Worm (Caenorhabditis elegans) whole organism, L4 larva: ENCODE measurements around the gene gpa-1.

Experiments
- F10B5.3 ChIP-seq: sonication (generic microtip); optimal IDR thresholded peaks from 2 replicates; lab custom pipeline; 2016; ENCODE audit warnings: mild to moderate bottlenecking, missing genetic modification characterization, missing compliant biosample characterization
- F26F4.8 ChIP-seq: fragments of 200-800 bp; sonication (Bioruptor generic); conservative IDR thresholded peaks from 2 replicates; pipeline ENCODE4 v1.3.6; 2022; ENCODE audit warnings: missing genetic modification characterization, missing compliant biosample characterization
- F37D6.2 ChIP-seq: sonication (generic microtip); optimal IDR thresholded peaks from 2 replicates; lab custom pipeline; 2016; ENCODE audit warnings: mild to moderate bottlenecking, missing genetic modification characterization, missing compliant biosample characterization
- T26A8.4 ChIP-seq: fragments of 200-800 bp; sonication (Bioruptor generic); IDR thresholded peaks from 2 replicates; pipeline ENCODE4 v1.3.6; 2022; ENCODE audit warnings: missing genetic modification characterization, missing compliant biosample characterization
- ZK337.2 ChIP-seq: fragments of 200-800 bp; sonication (Bioruptor generic); IDR thresholded peaks from 2 replicates; pipeline ENCODE4 v1.3.6; 2022; ENCODE audit warnings: missing genetic modification reagents, missing genetic modification characterization, missing compliant biosample characterization
- aha-1 ChIP-seq: fragments of 150-350 bp; peaks from one replicate; lab custom pipeline; 2014; ENCODE audit warnings: missing biosample characterization, missing genetic modification characterization
- aly-2 ChIP-seq: sonication (generic microtip); optimal IDR thresholded peaks from 2 replicates; lab custom pipeline; 2018; ENCODE audit warnings: missing biosample characterization, missing genetic modification characterization
- ama-1 ChIP-seq: fragments of 150-350 bp; optimal IDR thresholded peaks from 2 replicates; lab custom pipeline; 2014; ENCODE audit warnings: inconsistent platforms, mixed read lengths
- ceh-82 ChIP-seq: sonication (generic microtip); optimal IDR thresholded peaks from 2 replicates; lab custom pipeline; 2017; ENCODE audit warnings: missing biosample characterization, missing genetic modification characterization
- daf-16 ChIP-seq, 3 experiments: sonication (generic microtip); optimal IDR thresholded peaks; 2 replicates each; lab custom pipeline; 2016 to 2017; ENCODE audit warnings: missing genetic modification characterization in 3 of 3, missing genetic modification reagents in 3 of 3, mild to moderate bottlenecking in 2 of 3, missing compliant biosample characterization in 2 of 3, missing biosample characterization in 1 of 3, moderate library complexity in 1 of 3
- dmd-6 ChIP-seq: fragments of 200-800 bp; sonication (Bioruptor generic); IDR thresholded peaks from 2 replicates; pipeline ENCODE4 v1.3.6; 2022; ENCODE audit warnings: missing genetic modification reagents, missing genetic modification characterization, missing compliant biosample characterization
- dmd-9 ChIP-seq: fragments of 200-800 bp; sonication (Bioruptor generic); IDR thresholded peaks from 2 replicates; pipeline ENCODE4 v1.3.6; 2022; ENCODE audit warnings: missing genetic modification reagents, missing genetic modification characterization, missing compliant biosample characterization
- dpl-1 ChIP-seq: fragments of 150-350 bp; optimal IDR thresholded peaks from 2 replicates; lab custom pipeline; 2014; ENCODE audit warnings: missing biosample characterization, missing genetic modification reagents, missing genetic modification characterization
- duxl-1 ChIP-seq: sonication (generic microtip); optimal IDR thresholded peaks from 2 replicates; lab custom pipeline; 2016; ENCODE audit warnings: mild to moderate bottlenecking, missing genetic modification characterization, moderate library complexity, missing compliant biosample characterization; ENCODE audit not compliant: poor library complexity
- dve-1 ChIP-seq: sonication (generic microtip); optimal IDR thresholded peaks from 2 replicates; lab custom pipeline; 2017; ENCODE audit warnings: antibody characterized with exemption, mild to moderate bottlenecking, missing genetic modification characterization, missing compliant biosample characterization; ENCODE audit not compliant: insufficient read depth
- hlh-11 ChIP-seq: fragments of 200-800 bp; sonication (Bioruptor generic); optimal IDR thresholded peaks from 2 replicates; lab custom pipeline; 2018; ENCODE audit warnings: mild to moderate bottlenecking, missing genetic modification characterization, missing compliant biosample characterization
- hlh-30 ChIP-seq: sonication (generic microtip); optimal IDR thresholded peaks from 2 replicates; lab custom pipeline; 2017; ENCODE audit warnings: antibody characterized with exemption, mild to moderate bottlenecking, missing genetic modification characterization, missing compliant biosample characterization; ENCODE audit not compliant: insufficient read depth
- lin-1 ChIP-seq: fragments of 200-800 bp; sonication (Bioruptor generic); IDR thresholded peaks from 2 replicates; pipeline ENCODE4 v1.3.6; 2022; ENCODE audit warnings: missing genetic modification reagents, missing genetic modification characterization, missing compliant biosample characterization
- lin-38 ChIP-seq: fragments of 200-800 bp; sonication (Bioruptor generic); IDR thresholded peaks from 2 replicates; pipeline ENCODE4 v1.3.6; 2022; ENCODE audit warnings: missing genetic modification reagents, missing genetic modification characterization, missing compliant biosample characterization
- lin-39 ChIP-seq: fragments of 150-350 bp; optimal IDR thresholded peaks from 2 replicates; lab custom pipeline; 2014; ENCODE audit warnings: missing biosample characterization, missing genetic modification reagents, missing genetic modification characterization
- lir-3 ChIP-seq: sonication (generic microtip); optimal IDR thresholded peaks from 2 replicates; lab custom pipeline; 2016; ENCODE audit warnings: mild to moderate bottlenecking, missing genetic modification characterization, missing compliant biosample characterization
- madf-9 ChIP-seq: fragments of 200-800 bp; sonication (Bioruptor generic); conservative IDR thresholded peaks from 2 replicates; pipeline ENCODE4 v1.3.6; 2022; ENCODE audit warnings: missing genetic modification reagents, missing genetic modification characterization, missing compliant biosample characterization
- mdl-1 ChIP-seq, 2 experiments: fragments of 150-350 bp in 1 of 2; sonication (generic microtip) in 1 of 2; optimal IDR thresholded peaks; 2 replicates each; lab custom pipeline; 2014 to 2017; ENCODE audit warnings: missing biosample characterization in 2 of 2, missing genetic modification characterization in 2 of 2
- mep-1 ChIP-seq: fragments of 150-350 bp; sonication (generic microtip); optimal IDR thresholded peaks from 3 replicates; lab custom pipeline; 2014; ENCODE audit warnings: missing biosample characterization, missing genetic modification characterization
- mxl-3 ChIP-seq: fragments of 200-800 bp; sonication (Bioruptor generic); optimal IDR thresholded peaks from 2 replicates; lab custom pipeline; 2018; ENCODE audit warnings: mild to moderate bottlenecking, missing genetic modification characterization, missing compliant biosample characterization
- nhr-102 ChIP-seq: sonication (generic microtip); optimal IDR thresholded peaks from 2 replicates; lab custom pipeline; 2016; ENCODE audit warnings: mild to moderate bottlenecking, missing genetic modification characterization, moderate library complexity, missing compliant biosample characterization
- nhr-11 ChIP-seq: fragments of 150-350 bp; optimal IDR thresholded peaks from 2 replicates; lab custom pipeline; 2014; ENCODE audit warnings: missing biosample characterization, missing genetic modification characterization
- nhr-237 ChIP-seq: sonication (generic microtip); optimal IDR thresholded peaks from 2 replicates; lab custom pipeline; 2017; ENCODE audit warnings: missing biosample characterization, missing genetic modification characterization
- nhr-28 ChIP-seq: fragments of 150-350 bp; optimal IDR thresholded peaks from 2 replicates; lab custom pipeline; 2014; ENCODE audit warnings: missing biosample characterization, missing genetic modification characterization
- nhr-41 ChIP-seq: fragments of 200-800 bp; sonication (Bioruptor generic); IDR thresholded peaks from 2 replicates; pipeline ENCODE4 v1.3.6; 2022; ENCODE audit warnings: missing genetic modification reagents, missing genetic modification characterization, missing compliant biosample characterization
- pha-4 ChIP-seq, 2 experiments: fragments of 150-350 bp in 1 of 2; fragments of 200-800 bp in 1 of 2; sonication (Bioruptor generic) in 1 of 2; IDR thresholded peaks in 1 of 2; optimal IDR thresholded peaks in 1 of 2; 2 replicates each; pipeline versions ENCODE4 v1.3.6 to Lab custom; 2014 to 2022; ENCODE audit warnings: missing genetic modification characterization in 2 of 2, missing genetic modification reagents in 2 of 2, missing biosample characterization in 1 of 2, missing compliant biosample characterization in 1 of 2
- pqm-1 ChIP-seq: sonication (generic microtip); optimal IDR thresholded peaks from 2 replicates; lab custom pipeline; 2017; ENCODE audit warnings: missing biosample characterization, missing genetic modification characterization
- saeg-2 ChIP-seq: fragments of 200-800 bp; sonication (Bioruptor generic); IDR thresholded peaks from 2 replicates; pipeline ENCODE4 v1.3.6; 2022; ENCODE audit warnings: missing genetic modification reagents, missing genetic modification characterization, missing compliant biosample characterization
- sdz-12 ChIP-seq: fragments of 200-800 bp; sonication (Bioruptor generic); optimal IDR thresholded peaks from 2 replicates; lab custom pipeline; 2018; ENCODE audit warnings: mild to moderate bottlenecking, missing genetic modification characterization, missing compliant biosample characterization
- set-16 ChIP-seq: fragments of 200-800 bp; sonication (Bioruptor generic); IDR thresholded peaks from 2 replicates; pipeline ENCODE4 v1.3.6; 2022; ENCODE audit warnings: missing genetic modification reagents, missing genetic modification characterization, missing compliant biosample characterization
- skn-1 ChIP-seq: fragments of 150-350 bp; optimal IDR thresholded peaks from 2 replicates; lab custom pipeline; 2014; ENCODE audit warnings: missing biosample characterization, missing genetic modification characterization
- spr-3 ChIP-seq: fragments of 200-800 bp; sonication (Bioruptor generic); optimal IDR thresholded peaks from 2 replicates; lab custom pipeline; 2018; ENCODE audit warnings: mild to moderate bottlenecking, missing genetic modification characterization, missing compliant biosample characterization
- tra-1 ChIP-seq: fragments of 200-800 bp; sonication (Bioruptor generic); IDR thresholded peaks from 2 replicates; pipeline ENCODE4 v1.3.6; 2022; ENCODE audit warnings: missing genetic modification reagents, missing genetic modification characterization, missing compliant biosample characterization
- unc-39 ChIP-seq: sonication (generic microtip); optimal IDR thresholded peaks from 2 replicates; lab custom pipeline; 2017; ENCODE audit warnings: missing biosample characterization, missing genetic modification characterization
- unc-62 ChIP-seq, 3 experiments: fragments of 150-350 bp in 1 of 3; sonication (generic microtip); optimal IDR thresholded peaks in 2 of 3; peaks in 1 of 3; 1 replicate in 1 of 3; 2 replicates in 2 of 3; lab custom pipeline; 2014 to 2017; ENCODE audit warnings: missing biosample characterization in 3 of 3, missing genetic modification characterization in 3 of 3, missing genetic modification reagents in 3 of 3, missing genotype in 1 of 3
- zag-1 ChIP-seq: fragments of 150-350 bp; optimal IDR thresholded peaks from 2 replicates; lab custom pipeline; 2014; ENCODE audit warnings: missing biosample characterization, missing genetic modification characterization
- zfp-2 ChIP-seq: sonication (generic microtip); optimal IDR thresholded peaks from 2 replicates; lab custom pipeline; 2016; ENCODE audit warnings: mild to moderate bottlenecking, missing genetic modification characterization, missing compliant biosample characterization
- zip-2 ChIP-seq: fragments of 150-350 bp; optimal IDR thresholded peaks from 2 replicates; lab custom pipeline; 2014; ENCODE audit warnings: missing biosample characterization, missing genetic modification characterization
- ztf-7 ChIP-seq: fragments of 150-350 bp; optimal IDR thresholded peaks from 2 replicates; lab custom pipeline; 2014; ENCODE audit warnings: missing biosample characterization, missing genetic modification characterization

The gpa-1 gene

DNA sequence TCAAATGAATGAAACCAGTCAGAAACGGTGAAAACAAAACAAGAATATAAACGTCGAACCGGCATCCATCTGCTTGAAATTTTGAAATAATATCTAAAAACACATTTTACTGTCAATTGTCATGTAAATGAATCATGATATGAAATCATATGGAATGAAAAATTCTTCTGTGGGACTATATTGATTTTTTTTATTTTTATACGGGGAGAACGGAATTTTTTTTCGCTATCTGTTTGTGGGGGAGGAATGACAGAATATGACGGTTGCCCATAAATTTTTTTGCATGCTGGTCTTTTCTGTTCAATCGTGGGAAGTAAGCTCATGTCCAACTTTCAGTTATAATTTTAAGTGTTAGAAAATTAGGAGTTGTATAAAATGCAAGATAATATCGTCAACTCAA is 32.8 kb downstream of the gpa-1 start, which contains the start of gene C06H2.7:
TSS of gene C06H2.7 (minus strand) at position 101 of the 400 bp plus-strand sequence.
- no peak for TF ChIP-seq lin-38 (GFP tag; lab: Robert Waterston, UW)
- TF ChIP-seq pqm-1 (tag; lab: Kevin White, UChicago): no peak
- TF ChIP-seq spr-3: no peak
- no peak for TF ChIP-seq aly-2 (tag; lab: Kevin White, UChicago)
- TF ChIP-seq hlh-30 (tag; lab: Kevin White, UChicago): no peak
- TF ChIP-seq nhr-237 (tag; lab: Kevin White, UChicago): no peak
- no peak for TF ChIP-seq sdz-12 (GFP tag; lab: Kevin White, UChicago)
- no peak for TF ChIP-seq pha-4 (GFP tag; IDR thresholded peaks at IDR 0.05; lab: Robert Waterston, UW)
- no peak for TF ChIP-seq pha-4 (tag; optimal IDR thresholded peaks at IDR 0.05; lab: Kevin White, UChicago)
- no peak for TF ChIP-seq dve-1 (tag; lab: Kevin White, UChicago)
- TF ChIP-seq duxl-1 (tag; lab: Kevin White, UChicago): no peak
- no peak for TF ChIP-seq ceh-82 (tag; lab: Kevin White, UChicago)
- no peak for TF ChIP-seq zip-2 (tag; lab: Kevin White, UChicago)

ce11 chrV:11141179-11141578 is 36.3 kb downstream of the gpa-1 start, which contains the start of gene folt-1:
Gene folt-1, plus strand, starts transcription at chrV:11141479.
- TF ChIP-seq dpl-1 (GFP tag; lab: Kevin White, UChicago): no peak
- no peak for TF ChIP-seq tra-1 (GFP tag; lab: Robert Waterston, UW)
- TF ChIP-seq ZK337.2 (GFP tag; lab: Robert Waterston, UW): no peak
- no peak for TF ChIP-seq set-16 (GFP tag; lab: Robert Waterston, UW)
- TF ChIP-seq T26A8.4: no peak
- no peak for TF ChIP-seq dmd-9 (GFP tag; lab: Robert Waterston, UW)
- no peak for TF ChIP-seq daf-16 (GFP tag; optimal IDR thresholded peaks at IDR 0.05; lab: Kevin White, UChicago)
- no peak for TF ChIP-seq daf-16 (tag; optimal IDR thresholded peaks at IDR 0.05; lab: Kevin White, UChicago)
- TF ChIP-seq lin-1: no peak
- TF ChIP-seq zip-2 (tag; lab: Kevin White, UChicago): no peak
- TF ChIP-seq nhr-41 (GFP tag; lab: Robert Waterston, UW): no peak
- TF ChIP-seq saeg-2 (GFP tag; lab: Robert Waterston, UW): no peak
- TF ChIP-seq lir-3 (tag; lab: Kevin White, UChicago): no peak
- no peak for TF ChIP-seq madf-9 (GFP tag; lab: Robert Waterston, UW)

- TF ChIP-seq saeg-2 (GFP tag; lab: Robert Waterston, UW): no peak
- TF ChIP-seq mep-1: peak; percentile 23
- peak; percentile 47 for TF ChIP-seq mxl-3
- TF ChIP-seq daf-16 (GFP tag; optimal IDR thresholded peaks at IDR 0.05; lab: Kevin White, UChicago): no peak
- TF ChIP-seq daf-16 (tag; optimal IDR thresholded peaks at IDR 0.05; lab: Kevin White, UChicago): peak; percentile 40
- peak in 1 of 2 experiments; percentile 48 for TF ChIP-seq mdl-1 (tag; optimal IDR thresholded peaks at IDR 0.05; lab: Kevin White, UChicago)
- no peak for TF ChIP-seq ama-1 (lab: Kevin White, UChicago)
- peak; percentile 26 for TF ChIP-seq nhr-28 (tag; lab: Kevin White, UChicago)
- peak; percentile 20 for TF ChIP-seq nhr-11
- peak; percentile 62 for TF ChIP-seq hlh-11 (tag; lab: Kevin White, UChicago)
- peak; percentile 73 for TF ChIP-seq aha-1 (tag; lab: Kevin White, UChicago)
- 0 out of 2 replicates have a peak, but pooled peaks have one; percentile 13 for TF ChIP-seq dmd-6 (GFP tag; lab: Robert Waterston, UW)
- TF ChIP-seq hlh-30 (tag; lab: Kevin White, UChicago): peak; percentile 21
- TF ChIP-seq dve-1 (tag; lab: Kevin White, UChicago): peak; percentile 12
- TF ChIP-seq skn-1 (tag; lab: Kevin White, UChicago): no peak
Measured at ce11 chrV:11140326-11140725, 37.2 kb downstream of the gpa-1 start.

DNA sequence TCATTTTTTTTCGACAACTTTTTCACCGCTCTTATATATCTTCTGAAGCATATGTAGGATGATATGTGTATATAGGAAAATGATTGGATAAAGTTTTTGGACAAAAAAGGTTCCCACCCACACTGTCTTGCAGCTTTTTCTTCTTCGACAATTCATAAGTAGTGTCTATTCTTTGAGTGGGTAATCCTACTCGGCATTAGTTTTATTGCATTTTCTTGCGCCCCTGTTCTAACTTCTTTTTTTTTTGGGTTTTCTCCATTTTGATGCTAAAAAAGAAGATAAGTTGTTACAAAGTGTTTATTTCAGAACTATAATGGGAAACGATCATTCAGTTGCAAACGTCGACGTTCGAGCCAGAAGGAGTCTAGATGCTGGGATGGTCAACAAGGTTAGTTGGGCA is 43.2 kb downstream of the gpa-1 start, which contains the start of gene glb-3:
TSS of gene glb-3 (plus strand) at position 301 of the 400 bp plus-strand sequence.
- no peak for TF ChIP-seq F10B5.3 (tag; lab: Kevin White, UChicago)
- no peak for TF ChIP-seq ZK337.2 (GFP tag; lab: Robert Waterston, UW)
- no peak for TF ChIP-seq F26F4.8
- TF ChIP-seq dve-1 (tag; lab: Kevin White, UChicago): no peak
- TF ChIP-seq tra-1 (GFP tag; lab: Robert Waterston, UW): no peak
- no peak for TF ChIP-seq F37D6.2 (tag; lab: Kevin White, UChicago)
- TF ChIP-seq set-16 (GFP tag; lab: Robert Waterston, UW): no peak
- TF ChIP-seq ztf-7 (tag; lab: Kevin White, UChicago): no peak
- no peak for TF ChIP-seq lin-39 (tag; lab: Kevin White, UChicago)
- no peak for TF ChIP-seq unc-39
- TF ChIP-seq aha-1 (tag; lab: Kevin White, UChicago): no peak
- TF ChIP-seq unc-62 (GFP tag; optimal IDR thresholded peaks at IDR 0.05 in 1 of 2; lab: Kevin White, UChicago): no peak
- no peak for TF ChIP-seq unc-62 (tag; optimal IDR thresholded peaks at IDR 0.05; lab: Kevin White, UChicago)
- TF ChIP-seq zag-1 (tag; lab: Kevin White, UChicago): no peak
- TF ChIP-seq T26A8.4: no peak
- no peak for TF ChIP-seq nhr-102 (tag; lab: Kevin White, UChicago)
- no peak for TF ChIP-seq zfp-2
